Worm (Caenorhabditis elegans): Measurements from ENCODE around the gene F38E1.10.
A peak's percentile ranks its signal among the peaks of the same experiment; 100 is the strongest.

Gene F38E1.10

DNA sequence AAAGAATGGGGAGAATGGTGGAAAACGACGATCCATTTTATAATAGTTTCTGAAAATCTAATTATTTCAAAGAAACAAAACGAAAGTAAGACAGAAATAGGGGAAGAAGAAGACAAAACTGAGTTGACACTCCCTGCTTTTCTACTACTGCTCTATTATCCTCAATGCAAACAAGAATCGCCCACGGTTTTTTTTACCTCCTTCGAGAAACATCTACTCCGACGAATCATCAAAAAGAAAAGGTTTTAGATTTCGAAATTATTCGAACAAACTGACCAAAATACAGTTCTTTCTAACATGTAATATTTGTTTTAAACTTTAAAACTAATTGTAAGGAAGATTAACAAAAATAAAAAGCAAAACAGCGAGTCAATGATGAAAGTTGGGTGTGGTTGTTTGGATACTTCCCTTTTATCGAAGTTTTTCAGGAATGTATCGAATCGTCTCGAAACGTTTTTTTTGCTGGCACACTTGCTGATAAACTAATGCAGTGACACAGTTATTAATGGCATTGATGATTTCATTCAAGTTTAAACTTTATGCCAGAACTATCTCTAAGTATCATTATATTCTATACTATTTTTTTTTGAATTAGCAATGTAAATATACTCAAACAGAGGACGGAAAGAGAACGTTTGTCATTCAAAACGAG is 10.7 kb upstream of the F38E1.10 start, which contains the start of gene hsp-17:
Gene hsp-17 (minus strand): TSS at position 51 of the 652 bp plus-strand sequence.
- no peak for TF ChIP-seq lin-39 (tag; optimal IDR thresholded peaks at IDR 0.05)
- no peak for TF ChIP-seq nhr-11 (tag; optimal IDR thresholded peaks at IDR 0.05)
- no peak for TF ChIP-seq aly-2 (tag; optimal IDR thresholded peaks at IDR 0.05)
- TF ChIP-seq ama-1 (optimal IDR thresholded peaks at IDR 0.05), result no peak
- peak; percentile 55 for TF ChIP-seq pqm-1 (tag; optimal IDR thresholded peaks at IDR 0.05)
- no peak for TF ChIP-seq ceh-82 (tag; optimal IDR thresholded peaks at IDR 0.05)
- TF ChIP-seq tbx-2 (tag; optimal IDR thresholded peaks at IDR 0.05), result no peak
- no peak for TF ChIP-seq sea-2 (GFP tag; optimal IDR thresholded peaks at IDR 0.05)
- no peak for TF ChIP-seq nhr-23 (tag; optimal IDR thresholded peaks at IDR 0.05)
- no peak for TF ChIP-seq ztf-11 (tag; optimal IDR thresholded peaks at IDR 0.05)
- TF ChIP-seq nhr-76 (tag; optimal IDR thresholded peaks at IDR 0.05), result no peak
- peak; percentile 75 for TF ChIP-seq elt-2 (tag; optimal IDR thresholded peaks at IDR 0.05)
- TF ChIP-seq zag-1 (tag; optimal IDR thresholded peaks at IDR 0.05), result no peak

ce11 chrV:8384809-8385208 is 9.5 kb upstream of the F38E1.10 start:
- no peak for TF ChIP-seq nhr-11 (tag; optimal IDR thresholded peaks at IDR 0.05)
- TF ChIP-seq fos-1 (tag; optimal IDR thresholded peaks at IDR 0.05), result peak; percentile 47

ce11 chrV:8383716-8384115 is 8.4 kb upstream of the F38E1.10 start, which contains the start of gene F52E1.14:
F52E1.14 (plus strand) TSS chrV:8383922.
- no peak for TF ChIP-seq ztf-11 (tag; optimal IDR thresholded peaks at IDR 0.05)
- TF ChIP-seq elt-2 (tag; optimal IDR thresholded peaks at IDR 0.05), result peak; percentile 94
- TF ChIP-seq nfya-1 (tag; optimal IDR thresholded peaks at IDR 0.05; ENCODE audit: insufficient read depth), result no peak
- TF ChIP-seq pqm-1 (tag; optimal IDR thresholded peaks at IDR 0.05), result peak; percentile 90
- TF ChIP-seq nhr-237 (tag; optimal IDR thresholded peaks at IDR 0.05), result no peak
- TF ChIP-seq nhr-67 (tag; optimal IDR thresholded peaks at IDR 0.05), result no peak
- TF ChIP-seq hmg-11 (tag; optimal IDR thresholded peaks at IDR 0.05), result no peak
- peak; percentile 30 for TF ChIP-seq pha-4 (tag; optimal IDR thresholded peaks at IDR 0.05)
- TF ChIP-seq zag-1 (tag; optimal IDR thresholded peaks at IDR 0.05), result no peak
- no peak for TF ChIP-seq ceh-16 (tag; optimal IDR thresholded peaks at IDR 0.05)
- no peak for TF ChIP-seq lsy-12 (tag; optimal IDR thresholded peaks at IDR 0.05)
- no peak for TF ChIP-seq lin-39 (tag; optimal IDR thresholded peaks at IDR 0.05)
- no peak for TF ChIP-seq ceh-9 (tag; optimal IDR thresholded peaks at IDR 0.05)
- TF ChIP-seq lin-15B (tag; optimal IDR thresholded peaks at IDR 0.05), result no peak

DNA sequence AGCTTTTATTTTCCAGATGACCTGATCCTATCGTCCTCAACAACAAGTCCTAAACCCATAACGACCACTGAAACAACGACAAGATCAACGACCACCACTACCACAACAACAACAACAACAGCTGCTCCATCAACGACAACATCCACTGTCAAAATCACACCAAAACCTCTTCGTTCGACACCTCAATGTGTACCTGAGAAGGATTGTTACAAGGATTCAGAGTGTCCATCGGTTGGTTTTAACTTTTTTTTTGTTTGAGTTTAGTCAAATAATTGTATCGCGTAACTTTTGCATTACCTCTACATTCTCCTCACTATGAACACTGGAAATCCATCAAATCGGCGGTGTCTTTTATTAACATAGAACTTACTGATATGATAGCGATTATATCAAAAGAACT is 4.8 kb upstream of the F38E1.10 start:
- TF ChIP-seq fkh-10 (GFP tag; optimal IDR thresholded peaks at IDR 0.05) (no peak), unc-62 (GFP tag; optimal IDR thresholded peaks at IDR 0.05) (no peak), ceh-16 (tag; optimal IDR thresholded peaks at IDR 0.05) (no peak), nfya-1 (tag; optimal IDR thresholded peaks at IDR 0.05; ENCODE audit: insufficient read depth) (no peak), eor-1 (tag; optimal IDR thresholded peaks at IDR 0.05) (no peak), fkh-2 (tag; optimal IDR thresholded peaks at IDR 0.05) (no peak), daf-12 (tag; optimal IDR thresholded peaks at IDR 0.05) (no peak), aly-2 (tag; optimal IDR thresholded peaks at IDR 0.05) (no peak), elt-1 (tag; optimal IDR thresholded peaks at IDR 0.05) (no peak)

DNA sequence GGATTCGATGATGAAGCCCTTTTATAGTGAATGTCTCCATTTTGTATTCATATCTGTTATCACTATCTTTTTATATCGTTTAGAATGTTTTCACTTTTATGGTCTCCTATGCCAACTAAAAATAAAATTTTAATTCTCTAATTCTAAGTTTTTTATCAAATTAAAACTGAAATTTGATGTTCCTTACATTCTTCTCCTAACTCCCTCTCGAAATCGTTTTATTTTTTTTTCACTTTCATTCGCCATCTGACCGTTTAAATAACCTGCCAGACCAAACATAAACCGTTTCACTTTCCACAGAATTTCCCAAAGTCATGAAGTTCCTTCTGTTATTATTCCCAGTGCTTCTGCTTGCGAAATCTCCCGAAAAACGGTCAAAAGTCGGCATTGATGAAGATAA is 3.9 kb upstream of the F38E1.10 start, which contains the start of gene F52E1.5:
Gene F52E1.5 (plus strand): TSS at position 301 of the 400 bp plus-strand sequence.
- TF ChIP-seq elt-2 (tag; optimal IDR thresholded peaks at IDR 0.05) (no peak), nhr-76 (tag; optimal IDR thresholded peaks at IDR 0.05) (no peak), lin-15B (tag; optimal IDR thresholded peaks at IDR 0.05) (no peak), snpc-4 (tag; optimal IDR thresholded peaks at IDR 0.05) (no peak), ceh-9 (tag; optimal IDR thresholded peaks at IDR 0.05) (no peak), nhr-11 (tag; optimal IDR thresholded peaks at IDR 0.05) (no peak), jun-1 (tag; optimal IDR thresholded peaks at IDR 0.05) (no peak), mdl-1 (tag; optimal IDR thresholded peaks at IDR 0.05) (no peak), nfya-1 (tag; optimal IDR thresholded peaks at IDR 0.05; ENCODE audit: insufficient read depth) (no peak), fos-1 (tag; optimal IDR thresholded peaks at IDR 0.05) (no peak)

DNA sequence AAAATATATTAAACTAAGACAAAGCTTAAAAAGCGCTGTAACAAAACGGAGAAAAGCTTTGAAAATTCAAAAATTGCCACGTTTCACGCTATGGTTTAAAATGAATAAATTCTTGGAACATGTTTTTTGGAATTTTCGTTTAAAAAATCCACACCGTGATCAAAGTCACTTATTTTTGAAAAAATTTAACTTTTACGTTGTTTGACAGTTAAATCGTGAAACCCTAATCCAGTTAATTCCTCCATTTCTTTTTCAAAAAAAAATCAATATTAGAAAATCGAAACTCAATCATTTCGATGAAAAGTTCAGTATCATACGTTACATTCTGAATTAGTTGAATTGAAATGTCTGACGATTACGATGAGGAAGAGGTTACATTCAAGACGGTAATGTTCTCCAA is 530 bp upstream of the F38E1.10 start, which contains the start of gene F38E1.3:
Gene F38E1.3 (plus strand): TSS at position 301 of the 400 bp plus-strand sequence.
- TF ChIP-seq egl-27 (tag; optimal IDR thresholded peaks at IDR 0.05), result no peak
- TF ChIP-seq unc-39 (tag; optimal IDR thresholded peaks at IDR 0.05), result no peak
- no peak for TF ChIP-seq tbx-2 (tag; optimal IDR thresholded peaks at IDR 0.05)
- TF ChIP-seq unc-62 (GFP tag; optimal IDR thresholded peaks at IDR 0.05), result no peak
- no peak for TF ChIP-seq pqm-1 (tag; optimal IDR thresholded peaks at IDR 0.05)
- no peak for TF ChIP-seq nhr-77 (tag; optimal IDR thresholded peaks at IDR 0.05)

Measured in whole organism, L3 larva.